Fruit fly (Drosophila melanogaster): ENCODE measurements around the gene Cyp4g1.
A peak's percentile ranks its signal among the peaks of the same experiment; 100 is the strongest.

Gene Cyp4g1

DNA sequence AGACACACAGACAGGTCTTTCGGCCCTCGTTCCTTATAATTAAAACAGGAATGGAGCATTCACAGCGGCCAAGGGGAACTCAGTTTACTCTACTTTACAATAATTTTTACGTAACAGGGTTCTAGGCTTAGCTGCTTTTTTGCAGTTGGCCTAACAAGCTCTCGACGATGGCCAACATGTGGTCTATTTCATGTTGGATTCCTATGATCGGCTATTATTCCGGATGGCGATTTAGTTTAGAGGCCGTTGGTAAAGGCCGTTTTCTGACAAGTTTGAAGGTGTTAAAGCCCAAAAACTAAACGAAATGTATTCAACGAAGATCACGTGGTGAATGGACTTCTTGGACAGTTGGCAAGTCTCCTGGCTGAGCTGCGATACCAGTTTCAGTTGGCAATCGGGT is 23.1 kb downstream of the Cyp4g1 start (continued):
- TF ChIP-seq Hr38 (GFP tag; optimal IDR thresholded peaks at IDR 0.05) (no peak), Hr4 (GFP tag; optimal IDR thresholded peaks at IDR 0.05) (no peak), Gug (GFP tag; IDR thresholded peaks at IDR 0.05) (no peak), OdsH (GFP tag; optimal IDR thresholded peaks at IDR 0.05) (peak; percentile 6), dsx (GFP tag; optimal IDR thresholded peaks at IDR 0.05; ENCODE audit: poor library complexity, severe bottlenecking) (peak; percentile 37), Hr39 (GFP tag; optimal IDR thresholded peaks at IDR 0.05) (peak; percentile 35), CG11762 (GFP tag; optimal IDR thresholded peaks at IDR 0.05; ENCODE audit: insufficient read depth) (no peak), Sox15 (GFP tag; optimal IDR thresholded peaks at IDR 0.05) (peak; percentile 6), CG10631 (GFP tag; optimal IDR thresholded peaks at IDR 0.05) (no peak), fkh (GFP tag; optimal IDR thresholded peaks at IDR 0.05) (no peak), Eip93F (GFP tag; optimal IDR thresholded peaks at IDR 0.05) (no peak), Eip75B (GFP tag; optimal IDR thresholded peaks at IDR 0.05) (no peak), CG15336 (GFP tag; IDR thresholded peaks at IDR 0.05) (no peak), Sox14 (GFP tag; optimal IDR thresholded peaks at IDR 0.05) (peak; percentile 13), CG6792 (GFP tag; optimal IDR thresholded peaks at IDR 0.05) (peak; percentile 41)

DNA sequence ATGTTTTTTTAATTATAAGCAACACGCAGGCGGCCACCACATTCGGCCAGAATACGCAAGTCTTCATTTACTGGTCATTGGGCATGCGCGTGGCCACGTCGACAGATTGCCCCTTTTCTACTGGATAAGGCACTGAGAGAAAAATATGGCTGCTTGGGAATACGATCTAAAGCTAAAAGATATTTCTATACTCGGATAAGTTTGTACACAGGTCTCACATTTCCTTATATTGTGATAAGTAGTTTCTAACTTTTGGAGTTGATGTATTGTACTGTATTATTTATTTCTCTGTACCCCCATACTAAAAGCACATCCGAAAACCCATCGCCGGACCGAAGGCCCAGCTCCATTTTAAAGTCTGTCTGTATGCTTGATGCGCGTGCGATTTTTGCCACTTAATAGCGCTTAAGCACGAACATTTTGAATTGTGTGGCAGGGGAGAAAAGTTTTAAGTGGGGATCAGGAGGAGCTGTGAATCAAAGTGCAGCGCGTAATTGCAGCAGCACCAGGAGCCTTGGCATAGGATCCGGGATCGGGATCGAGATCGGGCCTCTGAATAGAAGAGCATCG is 25.1 kb downstream of the Cyp4g1 start:
- peak; percentile 47; the same call in 1 of the 3 replicates for TF ChIP-seq CG8119 (GFP tag; IDR thresholded peaks at IDR 0.05)
- no peak for TF ChIP-seq Gug (GFP tag; IDR thresholded peaks at IDR 0.05)
- TF ChIP-seq topi (GFP tag; optimal IDR thresholded peaks at IDR 0.05): peak; percentile 72
- peak; percentile 20 for TF ChIP-seq Sox15 (GFP tag; optimal IDR thresholded peaks at IDR 0.05)
- TF ChIP-seq net (GFP tag; optimal IDR thresholded peaks at IDR 0.05): peak; percentile 44
- peak; percentile 75 for TF ChIP-seq dsx (GFP tag; optimal IDR thresholded peaks at IDR 0.05; ENCODE audit: poor library complexity, severe bottlenecking)
- peak; percentile 92 for TF ChIP-seq Eip78C (GFP tag)
- peak; percentile 58 for TF ChIP-seq CG9139 (GFP tag; optimal IDR thresholded peaks at IDR 0.05)
- TF ChIP-seq CG4318 (GFP tag; optimal IDR thresholded peaks at IDR 0.05): no peak
- no peak for TF ChIP-seq Lpt (GFP tag; optimal IDR thresholded peaks at IDR 0.05)
- peak; percentile 73 to 96 for TF ChIP-seq ss (GFP tag; optimal IDR thresholded peaks at IDR 0.05)
- peak; percentile 77 for TF ChIP-seq CG10631 (GFP tag; optimal IDR thresholded peaks at IDR 0.05)
- no peak for TF ChIP-seq CG6854 (GFP tag; optimal IDR thresholded peaks at IDR 0.05)
- TF ChIP-seq achi (GFP tag; optimal IDR thresholded peaks at IDR 0.05): peak; percentile 60
- TF ChIP-seq fd85E (GFP tag; optimal IDR thresholded peaks at IDR 0.05): no peak
- TF ChIP-seq CG10669 (GFP tag; optimal IDR thresholded peaks at IDR 0.05): peak; percentile 77
- no peak for TF ChIP-seq CG11294 (GFP tag; IDR thresholded peaks at IDR 0.05)
- TF ChIP-seq CG11902 (GFP tag; optimal IDR thresholded peaks at IDR 0.05): peak; percentile 17
- peak; percentile 71 for TF ChIP-seq esn (GFP tag; optimal IDR thresholded peaks at IDR 0.05)
- TF ChIP-seq CG3032 (tag; optimal IDR thresholded peaks at IDR 0.05): peak; percentile 74
- peak; percentile 60 for TF ChIP-seq CG6792 (GFP tag; optimal IDR thresholded peaks at IDR 0.05)
- peak in 1 of 2 experiments; percentile 60 for TF ChIP-seq salr (GFP tag; optimal IDR thresholded peaks at IDR 0.05)
- no peak for TF ChIP-seq Hr4 (GFP tag; optimal IDR thresholded peaks at IDR 0.05)
- TF ChIP-seq spab (GFP tag; optimal IDR thresholded peaks at IDR 0.05): peak; percentile 71
- TF ChIP-seq Eip93F (GFP tag; optimal IDR thresholded peaks at IDR 0.05): no peak
- TF ChIP-seq CG6163 (GFP tag; IDR thresholded peaks at IDR 0.05): peak; percentile 69
- TF ChIP-seq pdm3 (GFP tag; optimal IDR thresholded peaks at IDR 0.05): peak; percentile 60
- TF ChIP-seq CG11762 (GFP tag; optimal IDR thresholded peaks at IDR 0.05; ENCODE audit: insufficient read depth): peak; percentile 19
- peak; percentile 39 for TF ChIP-seq vri (GFP tag; optimal IDR thresholded peaks at IDR 0.05)
- TF ChIP-seq CG34406 (GFP tag; optimal IDR thresholded peaks at IDR 0.05): peak; percentile 59
- no peak for TF ChIP-seq Blimp-1 (GFP tag; optimal IDR thresholded peaks at IDR 0.05)
- TF ChIP-seq Hr38 (GFP tag; optimal IDR thresholded peaks at IDR 0.05): no peak
- peak; percentile 69 for TF ChIP-seq acj6 (GFP tag; optimal IDR thresholded peaks at IDR 0.05)
- TF ChIP-seq CG3919 (GFP tag; optimal IDR thresholded peaks at IDR 0.05): peak; percentile 71
- no peak for TF ChIP-seq fkh (GFP tag; optimal IDR thresholded peaks at IDR 0.05)
- TF ChIP-seq cyc (GFP tag; optimal IDR thresholded peaks at IDR 0.05): peak; percentile 58
- TF ChIP-seq lz (GFP tag; optimal IDR thresholded peaks at IDR 0.05): peak; percentile 58
- peak; percentile 55 for TF ChIP-seq CG31627 (GFP tag; optimal IDR thresholded peaks at IDR 0.05)
- TF ChIP-seq CG6276 (GFP tag; optimal IDR thresholded peaks at IDR 0.05): no peak
- TF ChIP-seq Met (GFP tag; optimal IDR thresholded peaks at IDR 0.05): peak; percentile 64
- TF ChIP-seq CG8632 (GFP tag; optimal IDR thresholded peaks at IDR 0.05): peak; percentile 43
- peak; percentile 58 for TF ChIP-seq CG7368 (GFP tag; optimal IDR thresholded peaks at IDR 0.05)
- TF ChIP-seq Ets21C (GFP tag; optimal IDR thresholded peaks at IDR 0.05): peak; percentile 25
